Fruit fly (Drosophila melanogaster): Measurements from ENCODE around the gene Rph.

Gene Rph

dm6 chrX:10764206-10764605 lies 6.7 kb upstream of the Rph start, which contains the start of gene Tango5 (continued):
- TF ChIP-seq Doc2 (GFP tag; IDR thresholded peaks at IDR 0.05), result no peak
- no peak for TF ChIP-seq gsb (GFP tag; IDR thresholded peaks at IDR 0.05)
- TF ChIP-seq CG14860 (GFP tag; IDR thresholded peaks at IDR 0.05; ENCODE audit: partially characterized antibody), result 0 out of 3 replicates have a peak, but pooled peaks have one; percentile 17
- TF ChIP-seq CG17612 (GFP tag; IDR thresholded peaks at IDR 0.05), result no peak
- TF ChIP-seq bsh (GFP tag; optimal IDR thresholded peaks at IDR 0.05), result no peak
- TF ChIP-seq CG11504 (tag; optimal IDR thresholded peaks at IDR 0.05), result peak; percentile 30
- TF ChIP-seq CG2129 (GFP tag; IDR thresholded peaks at IDR 0.05; ENCODE audit: partially characterized antibody), result 0 out of 2 replicates have a peak, but pooled peaks have one; percentile 25
- TF ChIP-seq Dip2 (GFP tag; IDR thresholded peaks at IDR 0.05), result no peak
- TF ChIP-seq HmgD (GFP tag; optimal IDR thresholded peaks at IDR 0.05), result peak; percentile 79
- no peak for TF ChIP-seq bcd (GFP tag; optimal IDR thresholded peaks at IDR 0.05)
- peak; percentile 50 for TF ChIP-seq Nf-YC (tag; optimal IDR thresholded peaks at IDR 0.05)
- peak; percentile 57; the same call in 1 of the 2 replicates for TF ChIP-seq GATAe (GFP tag; conservative IDR thresholded peaks at IDR 0.05)
- peak; percentile 61 for TF ChIP-seq Scr (GFP tag; IDR thresholded peaks at IDR 0.05; ENCODE audit: partially characterized antibody)
- TF ChIP-seq vfl (GFP tag; optimal IDR thresholded peaks at IDR 0.05), result no peak
- TF ChIP-seq CG12659 (GFP tag; optimal IDR thresholded peaks at IDR 0.05), result peak; percentile 63
- TF ChIP-seq zfh2 (GFP tag; optimal IDR thresholded peaks at IDR 0.05), result no peak
- TF ChIP-seq Myb (GFP tag; optimal IDR thresholded peaks at IDR 0.05), result peak; percentile 63
- peak; percentile 40 for TF ChIP-seq CG2712 (tag; optimal IDR thresholded peaks at IDR 0.05)
- peak; percentile 59 for TF ChIP-seq CG17186 (GFP tag; optimal IDR thresholded peaks at IDR 0.05)
- TF ChIP-seq Trl (optimal IDR thresholded peaks at IDR 0.05), result peak in 1 of 2 experiments; percentile 6
- TF ChIP-seq Trl (GFP tag; optimal IDR thresholded peaks at IDR 0.05), result peak; percentile 31
- TF ChIP-seq knrl (GFP tag; IDR thresholded peaks at IDR 0.05; ENCODE audit: partially characterized antibody), result peak; percentile 67
- TF ChIP-seq stwl (tag; optimal IDR thresholded peaks at IDR 0.05), result peak; percentile 84
- TF ChIP-seq ftz-f1 (GFP tag; optimal IDR thresholded peaks at IDR 0.05), result peak; percentile 85
- TF ChIP-seq pum (GFP tag; optimal IDR thresholded peaks at IDR 0.05), result no peak
- TF ChIP-seq nmo (GFP tag; optimal IDR thresholded peaks at IDR 0.05), result peak; percentile 69
- peak; percentile 76 for TF ChIP-seq BEAF-32 (GFP tag; optimal IDR thresholded peaks at IDR 0.05)
- no peak for TF ChIP-seq jigr1 (GFP tag; IDR thresholded peaks at IDR 0.05)
- peak; percentile 99 for TF ChIP-seq E2f2 (GFP tag; IDR thresholded peaks at IDR 0.05)
- TF ChIP-seq CG2875 (GFP tag; optimal IDR thresholded peaks at IDR 0.05), result no peak
- TF ChIP-seq Kr (GFP tag; optimal IDR thresholded peaks at IDR 0.05), result no peak
- TF ChIP-seq sob (GFP tag; IDR thresholded peaks at IDR 0.05), result no peak
- peak; percentile 46 for TF ChIP-seq phol (tag; optimal IDR thresholded peaks at IDR 0.05)
- TF ChIP-seq CHES-1-like (GFP tag; optimal IDR thresholded peaks at IDR 0.05), result peak; percentile 21
- TF ChIP-seq CG17361 (GFP tag; IDR thresholded peaks at IDR 0.05), result peak; percentile 38; the same call in 1 of the 3 replicates
- TF ChIP-seq tap (tag; optimal IDR thresholded peaks at IDR 0.05), result no peak
- no peak for TF ChIP-seq Doc3 (GFP tag; IDR thresholded peaks at IDR 0.05; ENCODE audit: partially characterized antibody)
- peak; percentile 99 for TF ChIP-seq CG9797 (GFP tag; optimal IDR thresholded peaks at IDR 0.05)
- no peak for TF ChIP-seq unpg (GFP tag; optimal IDR thresholded peaks at IDR 0.05)
- peak; percentile 34 for TF ChIP-seq sd (tag; optimal IDR thresholded peaks at IDR 0.05)
- TF ChIP-seq tll (GFP tag; optimal IDR thresholded peaks at IDR 0.05), result peak in 1 of 2 experiments; percentile 34
- peak in 1 of 2 experiments; percentile 40 for TF ChIP-seq Pdp1 (GFP tag; optimal IDR thresholded peaks at IDR 0.05)
- TF ChIP-seq bbx (GFP tag; IDR thresholded peaks at IDR 0.05; ENCODE audit: partially characterized antibody), result 0 out of 2 replicates have a peak, but pooled peaks have one; percentile 42
- no peak for TF ChIP-seq Drgx (GFP tag; IDR thresholded peaks at IDR 0.05)
- TF ChIP-seq tgo (GFP tag; IDR thresholded peaks at IDR 0.05), result no peak
- TF ChIP-seq D (optimal IDR thresholded peaks at IDR 0.05), result peak; percentile 22
- TF ChIP-seq D (GFP tag; optimal IDR thresholded peaks at IDR 0.05), result no peak
- peak in 1 of 2 experiments; percentile 19 for TF ChIP-seq crp (GFP tag; optimal IDR thresholded peaks at IDR 0.05)
- peak; percentile 89 for TF ChIP-seq hkb (optimal IDR thresholded peaks at IDR 0.05)
- no peak for TF ChIP-seq hkb (GFP tag; IDR thresholded peaks at IDR 0.05)

Measured in whole organism, embryonic.